Worm (Caenorhabditis elegans) whole organism, L2 larva: Measurements from ENCODE around the gene pqn-65.

ENCODE experiments used
- C34F6.9 ChIP-seq: fragments of 150-350 bp; optimal IDR thresholded peaks from 2 replicates; lab custom pipeline; 2014; ENCODE audit warnings: missing biosample characterization, missing genetic modification characterization
- F13H6.1 ChIP-seq: sonication (generic microtip); optimal IDR thresholded peaks from 2 replicates; lab custom pipeline; 2016; ENCODE audit warnings: missing genetic modification characterization, missing compliant biosample characterization
- R02D3.7 ChIP-seq: fragments of 150-350 bp; optimal IDR thresholded peaks from 2 replicates; lab custom pipeline; 2014; ENCODE audit warnings: missing biosample characterization, missing genetic modification characterization
- ZK546.5 ChIP-seq: sonication (generic microtip); optimal IDR thresholded peaks from 2 replicates; lab custom pipeline; 2017; ENCODE audit warnings: missing biosample characterization, missing genetic modification characterization
- alr-1 ChIP-seq: fragments of 150-350 bp; optimal IDR thresholded peaks from 2 replicates; lab custom pipeline; 2014; ENCODE audit warnings: missing biosample characterization, missing genetic modification characterization
- ama-1 ChIP-seq: fragments of 150-350 bp; optimal IDR thresholded peaks from 2 replicates; lab custom pipeline; 2018; ENCODE audit warnings: inconsistent platforms
- blmp-1 ChIP-seq: sonication (generic microtip); optimal IDR thresholded peaks from 2 replicates; lab custom pipeline; 2017; ENCODE audit warnings: missing genetic modification characterization, mild to moderate bottlenecking, missing compliant biosample characterization, antibody characterized with exemption, moderate library complexity; ENCODE audit not compliant: insufficient read depth
- ceh-16 ChIP-seq: fragments of 150-350 bp; optimal IDR thresholded peaks from 2 replicates; lab custom pipeline; 2014; ENCODE audit warnings: missing biosample characterization, missing genetic modification characterization
- ceh-82 ChIP-seq: fragments of 150-350 bp; optimal IDR thresholded peaks from 2 replicates; lab custom pipeline; 2014; ENCODE audit warnings: missing biosample characterization, missing genetic modification characterization
- crh-2 ChIP-seq: sonication (generic microtip); optimal IDR thresholded peaks from 2 replicates; lab custom pipeline; 2017; ENCODE audit warnings: missing biosample characterization, missing genetic modification characterization
- egl-27 ChIP-seq: sonication (generic microtip); optimal IDR thresholded peaks from 3 replicates; lab custom pipeline; 2017; ENCODE audit warnings: missing biosample characterization, missing genetic modification reagents, missing genetic modification characterization
- elt-1 ChIP-seq: fragments of 150-350 bp; optimal IDR thresholded peaks from 2 replicates; lab custom pipeline; 2014; ENCODE audit warnings: missing biosample characterization, missing genetic modification characterization
- elt-3 ChIP-seq: sonication (generic microtip); optimal IDR thresholded peaks from 2 replicates; lab custom pipeline; 2017; ENCODE audit warnings: missing biosample characterization, missing genetic modification characterization
- fos-1 ChIP-seq: fragments of 150-350 bp; optimal IDR thresholded peaks from 2 replicates; lab custom pipeline; 2014; ENCODE audit warnings: missing biosample characterization, missing genetic modification characterization
- gmeb-1 ChIP-seq: fragments of 150-350 bp; optimal IDR thresholded peaks from 2 replicates; lab custom pipeline; 2014; ENCODE audit warnings: missing biosample characterization, missing genetic modification characterization
- lin-11 ChIP-seq: fragments of 150-350 bp; sonication (generic microtip); optimal IDR thresholded peaks from 2 replicates; lab custom pipeline; 2014; ENCODE audit warnings: missing biosample characterization, missing genetic modification characterization, inconsistent platforms, mixed read lengths
- lin-13 ChIP-seq: fragments of 150-350 bp; optimal IDR thresholded peaks from 2 replicates; lab custom pipeline; 2014; ENCODE audit warnings: missing biosample characterization, missing genetic modification reagents, missing genetic modification characterization
- lin-39 ChIP-seq: fragments of 150-350 bp; optimal IDR thresholded peaks from 2 replicates; lab custom pipeline; 2014; ENCODE audit warnings: missing biosample characterization, missing genetic modification reagents, missing genetic modification characterization
- lsy-2 ChIP-seq, 2 experiments: fragments of 150-350 bp in 1 of 2; sonication (generic microtip) in 1 of 2; optimal IDR thresholded peaks; 2 replicates each; lab custom pipeline; 2014 to 2017; ENCODE audit warnings: missing biosample characterization in 2 of 2, missing genetic modification characterization in 2 of 2
- mbf-1 ChIP-seq: sonication (generic microtip); optimal IDR thresholded peaks from 2 replicates; lab custom pipeline; 2017; ENCODE audit warnings: missing biosample characterization, missing genetic modification characterization
- mdl-1 ChIP-seq, 2 experiments: fragments of 150-350 bp in 1 of 2; sonication (generic microtip) in 1 of 2; optimal IDR thresholded peaks; 2 replicates each; lab custom pipeline; 2017; ENCODE audit warnings: missing biosample characterization in 2 of 2, missing genetic modification characterization in 2 of 2
- nhr-11 ChIP-seq: fragments of 150-350 bp; optimal IDR thresholded peaks from 2 replicates; lab custom pipeline; 2014; ENCODE audit warnings: missing biosample characterization, missing genetic modification characterization
- nhr-12 ChIP-seq: fragments of 150-350 bp; optimal IDR thresholded peaks from 2 replicates; lab custom pipeline; 2014; ENCODE audit warnings: missing biosample characterization, missing genetic modification characterization
- nhr-129 ChIP-seq: fragments of 150-350 bp; optimal IDR thresholded peaks from 2 replicates; lab custom pipeline; 2014; ENCODE audit warnings: missing biosample characterization, missing genetic modification characterization
- nhr-21 ChIP-seq: fragments of 150-350 bp; optimal IDR thresholded peaks from 2 replicates; lab custom pipeline; 2014; ENCODE audit warnings: missing biosample characterization, missing genetic modification characterization
- nhr-23 ChIP-seq: fragments of 150-350 bp; optimal IDR thresholded peaks from 2 replicates; lab custom pipeline; 2014; ENCODE audit warnings: missing biosample characterization, missing genetic modification reagents, missing genetic modification characterization
- nhr-237 ChIP-seq: fragments of 150-350 bp; optimal IDR thresholded peaks from 2 replicates; lab custom pipeline; 2014; ENCODE audit warnings: missing biosample characterization, missing genetic modification characterization
- nhr-25 ChIP-seq: fragments of 150-350 bp; sonication (generic microtip); optimal IDR thresholded peaks from 3 replicates; lab custom pipeline; 2014; ENCODE audit warnings: missing biosample characterization, missing genetic modification characterization
- peb-1 ChIP-seq: fragments of 150-350 bp; optimal IDR thresholded peaks from 2 replicates; lab custom pipeline; 2014; ENCODE audit warnings: missing biosample characterization, missing genetic modification characterization
- sem-4 ChIP-seq: fragments of 150-350 bp; optimal IDR thresholded peaks from 2 replicates; lab custom pipeline; 2014; ENCODE audit warnings: missing biosample characterization, missing genetic modification reagents, missing genetic modification characterization
- skn-1 ChIP-seq: sonication (generic microtip); optimal IDR thresholded peaks from 2 replicates; lab custom pipeline; 2017; ENCODE audit warnings: missing biosample characterization, missing genetic modification characterization
- sma-3 ChIP-seq: sonication (generic microtip); optimal IDR thresholded peaks from 2 replicates; lab custom pipeline; 2016; ENCODE audit warnings: missing genetic modification reagents, missing genetic modification characterization, missing compliant biosample characterization
- snpc-4 ChIP-seq: fragments of 150-350 bp; optimal IDR thresholded peaks from 2 replicates; lab custom pipeline; 2014; ENCODE audit warnings: missing biosample characterization, missing genetic modification characterization
- unc-39 ChIP-seq: fragments of 150-350 bp; optimal IDR thresholded peaks from 2 replicates; lab custom pipeline; 2014; ENCODE audit warnings: missing biosample characterization, missing genetic modification characterization
- unc-55 ChIP-seq: fragments of 150-350 bp; sonication (generic microtip); optimal IDR thresholded peaks from 3 replicates; lab custom pipeline; 2014; ENCODE audit warnings: missing biosample characterization, missing genetic modification reagents, missing genetic modification characterization
- unc-62 ChIP-seq: fragments of 150-350 bp; optimal IDR thresholded peaks from 2 replicates; lab custom pipeline; 2014; ENCODE audit warnings: missing biosample characterization, missing genetic modification reagents, missing genetic modification characterization
- zag-1 ChIP-seq: fragments of 150-350 bp; optimal IDR thresholded peaks from 2 replicates; lab custom pipeline; 2014; ENCODE audit warnings: missing biosample characterization, missing genetic modification characterization
- ztf-1 ChIP-seq: fragments of 200-800 bp; sonication (Bioruptor generic); conservative IDR thresholded peaks from 2 replicates; pipeline ENCODE4 v1.3.6; 2022; ENCODE audit warnings: missing genetic modification characterization, missing compliant biosample characterization
- ztf-11 ChIP-seq: sonication (generic microtip); optimal IDR thresholded peaks from 2 replicates; lab custom pipeline; 2017; ENCODE audit warnings: missing biosample characterization, missing genetic modification characterization
- ztf-4 ChIP-seq: fragments of 150-350 bp; optimal IDR thresholded peaks from 2 replicates; lab custom pipeline; 2014; ENCODE audit warnings: missing biosample characterization, missing genetic modification characterization

Gene pqn-65

DNA sequence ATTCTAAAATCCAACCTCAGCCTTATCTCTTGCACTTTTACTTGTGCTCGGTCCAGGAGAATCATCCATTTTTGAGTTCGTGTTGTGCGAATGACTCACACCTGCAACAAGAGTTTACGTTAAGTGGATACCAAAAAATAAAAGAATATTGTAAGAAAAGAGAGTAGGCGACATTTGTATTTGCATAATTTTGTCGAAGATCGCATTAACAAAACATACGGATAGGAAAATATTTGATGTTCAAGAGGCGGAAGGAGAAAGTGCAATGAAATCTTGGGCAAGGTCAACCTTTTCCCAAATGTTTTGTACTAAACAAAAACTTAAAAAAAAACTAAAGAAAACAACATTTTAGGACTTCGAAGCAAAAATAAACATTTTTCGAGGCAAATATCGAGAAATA lies 13.6 kb downstream of the pqn-65 start, which contains the start of gene spat-3:
Gene spat-3 (minus strand): TSS at position 101 of the 400 bp plus-strand sequence.
- TF ChIP-seq ama-1 (lab: Kevin White, UChicago), result no peak
- no peak for TF ChIP-seq nhr-23 (tag; lab: Kevin White, UChicago)
- TF ChIP-seq elt-1 (tag; lab: Kevin White, UChicago), result no peak
- no peak for TF ChIP-seq mbf-1 (tag; lab: Kevin White, UChicago)
- TF ChIP-seq nhr-21 (tag; lab: Kevin White, UChicago), result no peak
- no peak for TF ChIP-seq blmp-1

ce11 chrX:4604185-4604584 lies 15.2 kb downstream of the pqn-65 start:
- TF ChIP-seq snpc-4 (tag; lab: Kevin White, UChicago) (no peak), lsy-2 (tag; optimal IDR thresholded peaks at IDR 0.05; lab: Kevin White, UChicago) (no peak), lin-13 (GFP tag; lab: Kevin White, UChicago) (no peak), sem-4 (tag; lab: Kevin White, UChicago) (no peak), egl-27 (tag; lab: Kevin White, UChicago) (no peak), elt-3 (tag; lab: Kevin White, UChicago) (no peak), F13H6.1 (tag; lab: Kevin White, UChicago) (no peak), mbf-1 (tag; lab: Kevin White, UChicago) (no peak), ceh-82 (no peak), nhr-129 (no peak), nhr-23 (tag; lab: Kevin White, UChicago) (no peak), mdl-1 (tag; optimal IDR thresholded peaks at IDR 0.05; lab: Kevin White, UChicago) (no peak), gmeb-1 (tag; lab: Kevin White, UChicago) (no peak)

DNA sequence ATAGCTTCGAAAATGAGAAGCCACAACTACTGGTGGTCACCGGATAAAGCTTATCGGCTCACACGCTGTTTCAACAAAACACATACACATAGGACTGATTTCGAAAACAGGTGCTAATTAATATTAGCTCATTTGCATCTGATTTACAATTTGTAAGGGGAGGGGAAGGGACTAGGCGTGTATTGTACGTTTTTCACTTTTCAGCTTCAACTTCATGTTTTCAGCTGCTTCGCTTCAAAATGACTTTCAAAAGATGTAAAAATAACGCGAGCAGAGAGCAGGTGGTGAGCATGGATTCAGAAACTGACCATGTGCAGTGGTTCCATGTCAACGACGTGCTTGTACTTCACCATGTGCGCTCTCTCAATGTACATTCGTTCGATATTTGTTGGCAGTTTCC lies 18.4 kb downstream of the pqn-65 start:
- TF ChIP-seq C34F6.9 (tag; lab: Kevin White, UChicago) (no peak), sma-3 (GFP tag; lab: Kevin White, UChicago) (no peak), sem-4 (tag; lab: Kevin White, UChicago) (no peak), elt-1 (tag; lab: Kevin White, UChicago) (no peak), nhr-11 (tag; lab: Kevin White, UChicago) (no peak), ztf-1 (GFP tag; lab: Robert Waterston, UW) (no peak), crh-2 (tag; lab: Kevin White, UChicago) (no peak), nhr-129 (no peak), lsy-2 (tag; optimal IDR thresholded peaks at IDR 0.05; lab: Kevin White, UChicago) (no peak), ceh-16 (no peak), R02D3.7 (tag; lab: Kevin White, UChicago) (no peak), ZK546.5 (tag; lab: Kevin White, UChicago) (no peak), mdl-1 (tag; optimal IDR thresholded peaks at IDR 0.05; lab: Kevin White, UChicago) (no peak)

DNA sequence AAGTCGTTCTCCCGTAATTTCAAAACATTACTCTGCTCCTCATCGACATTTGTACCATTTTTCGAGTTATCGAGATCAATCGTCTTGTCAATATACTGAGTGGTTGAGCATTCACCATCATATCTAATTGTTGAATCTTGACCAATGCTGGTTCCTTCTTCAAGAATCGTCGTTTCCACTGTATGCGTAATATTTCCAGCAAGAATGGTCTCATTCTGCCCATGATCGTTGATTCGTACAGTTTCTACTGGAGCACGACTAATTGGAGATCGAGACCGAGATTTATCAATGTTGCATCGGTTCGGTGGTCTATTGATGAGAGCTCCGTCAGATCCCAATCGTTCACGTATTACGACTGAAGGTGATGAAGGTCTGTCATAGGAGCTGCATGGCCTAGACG lies 19.9 kb downstream of the pqn-65 start:
- TF ChIP-seq fos-1 (tag; lab: Kevin White, UChicago) (no peak), gmeb-1 (tag; lab: Kevin White, UChicago) (no peak), nhr-25 (tag; lab: Kevin White, UChicago) (no peak), unc-62 (GFP tag; lab: Kevin White, UChicago) (no peak), nhr-129 (no peak)

DNA sequence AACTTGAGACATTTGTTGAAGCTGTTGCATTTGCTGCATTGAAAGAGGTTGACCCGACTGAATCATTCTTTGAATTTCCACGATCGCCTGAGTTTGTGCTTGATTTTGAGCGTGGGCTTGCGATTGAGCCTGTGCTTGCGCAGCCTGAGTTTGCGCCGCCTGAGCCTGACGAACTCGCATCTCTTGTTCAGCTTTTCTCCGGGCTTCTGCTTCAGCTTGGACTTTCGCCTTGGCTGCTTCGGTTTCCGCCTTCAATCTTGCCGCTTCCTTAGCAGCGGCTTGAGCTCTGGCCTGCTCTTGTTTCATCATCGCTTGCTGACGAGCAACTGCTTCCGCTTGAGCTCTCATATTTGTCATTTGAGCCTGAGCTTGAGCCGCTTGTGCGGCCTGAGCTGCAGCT lies 22.0 kb downstream of the pqn-65 start:
- TF ChIP-seq egl-27 (tag; lab: Kevin White, UChicago) (no peak), sem-4 (tag; lab: Kevin White, UChicago) (no peak), nhr-129 (no peak), R02D3.7 (tag; lab: Kevin White, UChicago) (no peak), unc-55 (GFP tag; lab: Kevin White, UChicago) (no peak), nhr-12 (tag; lab: Kevin White, UChicago) (no peak), mbf-1 (tag; lab: Kevin White, UChicago) (no peak), fos-1 (tag; lab: Kevin White, UChicago) (no peak), lin-11 (tag; lab: Kevin White, UChicago) (no peak)
- TF ChIP-seq, all 48 proteins: peak for 0

DNA sequence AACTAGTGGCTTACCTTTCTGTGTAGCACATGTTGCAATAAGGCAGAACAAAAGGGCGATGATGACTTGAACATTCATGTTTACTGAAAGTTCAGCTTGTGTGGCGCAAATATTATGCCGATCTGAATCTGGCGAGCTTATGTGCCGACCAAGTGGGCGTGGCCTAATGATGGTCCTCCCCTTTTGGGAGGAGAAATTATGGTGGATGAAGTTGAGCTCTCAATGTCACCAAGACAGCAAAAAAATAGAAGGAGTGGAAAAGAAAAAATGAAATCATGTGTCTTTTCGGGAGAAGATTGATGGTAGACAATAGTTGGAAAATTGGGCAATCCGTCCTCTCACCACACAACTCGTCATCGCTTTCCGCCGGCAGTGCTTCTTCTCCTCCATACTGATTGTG lies 27.2 kb downstream of the pqn-65 start, which contains the start of gene flp-12:
Gene flp-12 (minus strand): TSS at position 101 of the 400 bp plus-strand sequence.
- no peak for TF ChIP-seq zag-1 (tag; lab: Kevin White, UChicago)
- no peak for TF ChIP-seq ztf-4 (tag; lab: Kevin White, UChicago)
- TF ChIP-seq unc-62 (GFP tag; lab: Kevin White, UChicago), result no peak
- TF ChIP-seq nhr-21 (tag; lab: Kevin White, UChicago), result no peak
- no peak for TF ChIP-seq alr-1 (tag; lab: Kevin White, UChicago)
- no peak for TF ChIP-seq ceh-16
- no peak for TF ChIP-seq ztf-1 (GFP tag; lab: Robert Waterston, UW)
- no peak for TF ChIP-seq C34F6.9 (tag; lab: Kevin White, UChicago)
- no peak for TF ChIP-seq nhr-25 (tag; lab: Kevin White, UChicago)
- TF ChIP-seq gmeb-1 (tag; lab: Kevin White, UChicago), result no peak
- no peak for TF ChIP-seq nhr-12 (tag; lab: Kevin White, UChicago)
- TF ChIP-seq peb-1 (tag; lab: Kevin White, UChicago), result no peak
- TF ChIP-seq nhr-237 (tag; lab: Kevin White, UChicago), result no peak
- TF ChIP-seq lin-11 (tag; lab: Kevin White, UChicago), result no peak
- TF ChIP-seq lin-39, result no peak
- no peak for TF ChIP-seq unc-39 (tag; lab: Kevin White, UChicago)
- no peak for TF ChIP-seq skn-1 (tag; lab: Kevin White, UChicago)
- TF ChIP-seq ztf-11 (tag; lab: Kevin White, UChicago), result no peak
- no peak for TF ChIP-seq elt-3 (tag; lab: Kevin White, UChicago)
- TF ChIP-seq, all 48 proteins: peak for 0
